Fruit fly (Drosophila melanogaster): ENCODE results near the gene Trim9.

- TF ChIP-seq CG8478 (optimal IDR thresholded peaks at IDR 0.05) (no peak), CTCF (optimal IDR thresholded peaks at IDR 0.05) (no peak)
Observed at dm6 chr2L:10676933-10677714, 132.4 kb downstream of the Trim9 start, which contains the start of gene CG17104.

Measured in S2 (cell line).